Worm (Caenorhabditis elegans): ENCODE measurements around the gene srlf-24.

DNA sequence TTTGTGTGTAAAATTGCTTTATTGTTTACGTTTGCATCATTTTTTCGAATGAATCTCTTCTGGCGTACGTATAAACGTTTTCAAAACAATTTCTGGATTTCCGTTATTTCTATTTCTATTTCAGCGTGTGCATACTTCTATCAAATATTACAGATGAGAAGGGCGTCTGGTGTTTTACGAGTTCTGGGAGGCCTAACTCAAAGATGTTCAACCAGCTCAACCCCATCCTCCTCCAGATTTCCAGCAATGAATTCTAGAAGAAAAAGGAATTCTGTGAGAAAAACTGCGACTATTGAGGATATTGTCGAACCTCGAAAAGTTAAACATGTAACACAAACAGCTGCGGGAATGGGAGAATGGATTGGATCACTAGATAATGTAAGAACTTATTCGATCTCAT, 45.2 kb upstream of the srlf-24 start, which contains the start of gene C08F8.2:
- TF ChIP-seq unc-39 (tag; optimal IDR thresholded peaks at IDR 0.05) (no peak), snpc-4 (tag; optimal IDR thresholded peaks at IDR 0.05) (no peak), R02D3.7 (tag; optimal IDR thresholded peaks at IDR 0.05) (no peak), daf-12 (tag; optimal IDR thresholded peaks at IDR 0.05) (no peak), nhr-12 (tag; optimal IDR thresholded peaks at IDR 0.05) (no peak), elt-3 (tag; optimal IDR thresholded peaks at IDR 0.05) (no peak), ztf-4 (tag; optimal IDR thresholded peaks at IDR 0.05) (no peak), aly-2 (tag; optimal IDR thresholded peaks at IDR 0.05) (no peak), jun-1 (tag; optimal IDR thresholded peaks at IDR 0.05) (no peak)
